Worm (Caenorhabditis elegans): ENCODE measurements around the gene F54D8.6.
A peak's percentile ranks its signal among the peaks of the same experiment; 100 is the strongest.

Gene F54D8.6

DNA sequence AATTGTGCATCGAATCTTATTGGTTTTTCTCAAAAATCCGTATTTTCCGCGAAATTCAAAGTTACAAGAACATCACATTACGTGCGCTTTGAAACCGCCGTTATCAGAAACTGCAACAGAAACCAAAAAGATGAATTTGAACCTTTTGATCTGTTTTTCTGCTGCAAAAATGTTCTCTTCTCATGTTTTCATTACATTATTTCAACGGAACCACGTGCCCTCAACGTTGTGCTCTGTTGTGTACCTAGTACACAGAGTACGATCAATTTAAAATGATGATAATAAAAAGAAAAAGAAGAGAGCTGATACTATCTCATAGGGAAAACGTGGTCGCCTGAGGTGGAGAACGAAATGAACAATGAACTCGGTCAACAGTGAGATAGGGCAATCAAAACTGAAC lies 24.7 kb upstream of the F54D8.6 start (continued):
- TF ChIP-seq attf-5 (GFP tag; optimal IDR thresholded peaks at IDR 0.05) (peak; percentile 45), pha-4 (tag; optimal IDR thresholded peaks at IDR 0.05) (peak; percentile 78), Y53G8AR.9 (GFP tag; conservative IDR thresholded peaks at IDR 0.05) (0 out of 2 replicates have a peak, but pooled peaks have one; percentile 44), let-607 (tag; optimal IDR thresholded peaks at IDR 0.05) (peak in 1 of 2 experiments; percentile 36), F57C9.4 (tag; optimal IDR thresholded peaks at IDR 0.05) (no peak), F22D6.2 (tag; optimal IDR thresholded peaks at IDR 0.05) (peak; percentile 76), lin-35 (GFP tag; optimal IDR thresholded peaks at IDR 0.05) (peak in 1 of 3 experiments; percentile 14), tbp1 (GFP tag; optimal IDR thresholded peaks at IDR 0.05) (peak; percentile 43), cebp-1 (GFP tag; IDR thresholded peaks at IDR 0.05) (peak; percentile 33; the same call in 1 of the 2 replicates), cebp-1 (tag; optimal IDR thresholded peaks at IDR 0.05) (peak; percentile 61), F23B12.7 (tag; optimal IDR thresholded peaks at IDR 0.05; ENCODE audit: insufficient read depth) (peak; percentile 15), T07F8.4 (tag; optimal IDR thresholded peaks at IDR 0.05) (no peak), Y67H2A.10 (GFP tag; conservative IDR thresholded peaks at IDR 0.05) (no peak), zfh-2 (GFP tag; conservative IDR thresholded peaks at IDR 0.05) (no peak), attf-3 (GFP tag; conservative IDR thresholded peaks at IDR 0.05) (no peak), somi-1 (GFP tag; optimal IDR thresholded peaks at IDR 0.05) (peak; percentile 85)

DNA sequence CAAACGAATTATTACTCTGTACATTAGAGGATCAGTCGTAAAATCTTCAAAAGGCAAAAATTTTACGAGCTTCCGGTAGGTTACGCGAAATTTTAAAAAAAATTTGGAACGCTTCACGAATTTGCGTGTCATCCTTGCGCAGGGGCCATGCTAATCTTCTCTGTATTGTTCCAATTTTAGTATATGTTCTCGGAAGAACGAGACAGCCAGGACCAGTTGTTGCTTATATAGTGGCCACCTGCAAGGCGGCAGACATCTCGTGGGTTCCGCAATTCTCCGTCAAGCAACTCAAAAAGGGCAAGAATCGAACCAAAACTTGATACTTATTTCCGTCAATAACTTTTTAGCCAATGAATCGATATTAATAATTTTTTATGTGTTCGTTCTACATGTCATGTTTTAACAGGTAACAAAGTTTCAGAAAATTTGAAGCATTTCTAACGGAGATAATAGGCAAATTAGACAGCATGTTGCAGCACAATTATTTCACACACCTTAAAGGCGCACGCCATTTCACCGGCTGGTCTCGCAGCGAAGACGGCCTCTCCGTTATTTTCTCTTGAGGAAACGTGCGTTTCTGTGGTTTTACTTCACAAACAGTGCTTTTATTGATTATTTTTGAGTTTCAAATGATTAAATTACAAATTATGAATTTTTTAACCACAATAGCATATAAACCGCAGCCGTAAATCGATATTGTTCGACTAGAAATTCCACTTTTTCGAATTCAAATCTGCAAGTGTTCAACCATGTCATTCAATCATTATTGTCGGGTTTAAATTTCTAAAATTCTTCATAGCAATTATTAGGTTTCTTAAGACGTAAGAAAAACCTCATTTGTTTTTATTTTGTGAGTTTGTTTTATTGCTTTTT lies 21.8 kb upstream of the F54D8.6 start:
- TF ChIP-seq egl-44 (GFP tag; IDR thresholded peaks at IDR 0.05) (peak; percentile 80), ztf-26 (tag; optimal IDR thresholded peaks at IDR 0.05) (peak; percentile 69), nfya-2 (GFP tag; IDR thresholded peaks at IDR 0.05) (0 out of 2 replicates have a peak, but pooled peaks have one; percentile 81), him-1 (tag; optimal IDR thresholded peaks at IDR 0.05) (peak; percentile 86), cebp-2 (GFP tag; IDR thresholded peaks at IDR 0.05) (peak; percentile 86; the same call in 1 of the 2 replicates), B0035.1 (tag; optimal IDR thresholded peaks at IDR 0.05) (peak; percentile 80), rcor-1 (GFP tag; IDR thresholded peaks at IDR 0.05) (peak; percentile 78), T26A5.8 (tag; optimal IDR thresholded peaks at IDR 0.05) (peak; percentile 81), ceh-79 (tag; optimal IDR thresholded peaks at IDR 0.05) (peak; percentile 73), lsy-27 (tag; optimal IDR thresholded peaks at IDR 0.05; ENCODE audit: borderline replicate concordance, insufficient read depth) (peak; percentile 9), lin-54 (GFP tag; optimal IDR thresholded peaks at IDR 0.05) (peak; percentile 84), tbp1 (GFP tag; optimal IDR thresholded peaks at IDR 0.05) (peak; percentile 86), snpc-1.3 (tag; optimal IDR thresholded peaks at IDR 0.05; ENCODE audit: insufficient read depth) (peak; percentile 70), dpff-1 (tag; optimal IDR thresholded peaks at IDR 0.05) (no peak), madf-6 (GFP tag; IDR thresholded peaks at IDR 0.05) (peak; percentile 87), lin-40 (tag; optimal IDR thresholded peaks at IDR 0.05) (peak; percentile 91), B0336.3 (GFP tag; IDR thresholded peaks at IDR 0.05) (peak; percentile 91), sea-2 (GFP tag; IDR thresholded peaks at IDR 0.05) (0 out of 2 replicates have a peak, but pooled peaks have one; percentile 52), hlh-26 (GFP tag; conservative IDR thresholded peaks at IDR 0.05) (no peak), lsl-1 (GFP tag; optimal IDR thresholded peaks at IDR 0.05) (peak; percentile 61), pbrm-1 (GFP tag; IDR thresholded peaks at IDR 0.05) (peak; percentile 88), nhr-80 (tag; optimal IDR thresholded peaks at IDR 0.05) (peak; percentile 55), nhr-90 (tag; optimal IDR thresholded peaks at IDR 0.05) (peak; percentile 89), ztf-25 (GFP tag; IDR thresholded peaks at IDR 0.05) (peak; percentile 95), ekl-4 (GFP tag; IDR thresholded peaks at IDR 0.05) (peak; percentile 91), chd-7 (tag; optimal IDR thresholded peaks at IDR 0.05) (peak; percentile 86), egrh-3 (GFP tag; IDR thresholded peaks at IDR 0.05) (0 out of 2 replicates have a peak, but pooled peaks have one; percentile 28), repo-1 (tag; optimal IDR thresholded peaks at IDR 0.05) (peak; percentile 95), hmg-1.2 (GFP tag; IDR thresholded peaks at IDR 0.05) (peak; percentile 86), madf-10 (tag; optimal IDR thresholded peaks at IDR 0.05) (peak; percentile 18)
